1 worm cellular context compared by ENCODE assay signal in genomic region chrIV:14764719-14765173, ce11.
TF ChIP-seq lines count a peak whose summit lies in the region.

No protein-coding gene starts in this region.

TF ChIP-seq in whole organism, young adult, 124 proteins besides CTCF, POLR2A, EP300 and RAD21 (continued from another document):
- TF ChIP-seq ets-4 (GFP tag; optimal IDR thresholded peaks at IDR 0.05; lab: Kevin White, UChicago) (no peak), tbx-9 (tag; optimal IDR thresholded peaks at IDR 0.05; lab: Kevin White, UChicago; ENCODE audit: borderline replicate concordance) (no peak), madf-6 (GFP tag; IDR thresholded peaks at IDR 0.05; lab: Robert Waterston, UW) (peak; percentile 100), ccch-3 (GFP tag; optimal IDR thresholded peaks at IDR 0.05; lab: Kevin White, UChicago) (no peak), hmg-1.2 (GFP tag; IDR thresholded peaks at IDR 0.05; lab: Robert Waterston, UW) (peak; percentile 97), D2030.7 (GFP tag; IDR thresholded peaks at IDR 0.05; lab: Robert Waterston, UW) (peak; percentile 98), zfh-2 (GFP tag; conservative IDR thresholded peaks at IDR 0.05; lab: Robert Waterston, UW) (peak; percentile 67), Y95B8A.8 (GFP tag; IDR thresholded peaks at IDR 0.05; lab: Robert Waterston, UW) (0 out of 2 replicates have a peak, but pooled peaks have one; percentile 47), ekl-4 (GFP tag; IDR thresholded peaks at IDR 0.05; lab: Robert Waterston, UW) (peak; percentile 71), F23B12.7 (tag; optimal IDR thresholded peaks at IDR 0.05; lab: Kevin White, UChicago; ENCODE audit: insufficient read depth) (peak; percentile 38), mes-4 (tag; optimal IDR thresholded peaks at IDR 0.05; lab: Kevin White, UChicago) (no peak), hsf-1 (GFP tag; IDR thresholded peaks at IDR 0.05; lab: Robert Waterston, UW) (peak; percentile 57), rcor-1 (GFP tag; IDR thresholded peaks at IDR 0.05; lab: Robert Waterston, UW) (peak; percentile 88), ceh-27 (GFP tag; optimal IDR thresholded peaks at IDR 0.05; lab: Kevin White, UChicago) (peak; percentile 27), sdz-38 (tag; optimal IDR thresholded peaks at IDR 0.05; lab: Kevin White, UChicago) (no peak), lin-54 (GFP tag; optimal IDR thresholded peaks at IDR 0.05; lab: Kevin White, UChicago) (peak; percentile 70), F39B2.1 (GFP tag; IDR thresholded peaks at IDR 0.05; lab: Robert Waterston, UW) (0 out of 2 replicates have a peak, but pooled peaks have one; percentile 14), snpc-4 (GFP tag; optimal IDR thresholded peaks at IDR 0.05; lab: Kevin White, UChicago) (peak; percentile 97), snpc-4 (tag; optimal IDR thresholded peaks at IDR 0.05; lab: Kevin White, UChicago) (peak; percentile 95 to 99 (median 98)), chd-7 (tag; optimal IDR thresholded peaks at IDR 0.05; lab: Kevin White, UChicago) (no peak), madf-10 (tag; optimal IDR thresholded peaks at IDR 0.05; lab: Kevin White, UChicago) (no peak), Y67H2A.10 (GFP tag; conservative IDR thresholded peaks at IDR 0.05; lab: Robert Waterston, UW) (0 out of 2 replicates have a peak, but pooled peaks have one; percentile 32), unc-130 (GFP tag; optimal IDR thresholded peaks at IDR 0.05; lab: Kevin White, UChicago) (peak; percentile 27), nhr-27 (tag; optimal IDR thresholded peaks at IDR 0.05; lab: Kevin White, UChicago) (no peak), athp-1 (tag; optimal IDR thresholded peaks at IDR 0.05; lab: Kevin White, UChicago) (peak; percentile 21), ztf-26 (tag; optimal IDR thresholded peaks at IDR 0.05; lab: Kevin White, UChicago) (no peak), F55B11.4 (tag; optimal IDR thresholded peaks at IDR 0.05; lab: Kevin White, UChicago; ENCODE audit: borderline replicate concordance, insufficient read depth) (no peak), attf-5 (GFP tag; optimal IDR thresholded peaks at IDR 0.05; lab: Kevin White, UChicago) (no peak), K11D2.4 (GFP tag; IDR thresholded peaks at IDR 0.05; lab: Robert Waterston, UW) (0 out of 2 replicates have a peak, but pooled peaks have one; percentile 43), tlf-1 (GFP tag; optimal IDR thresholded peaks at IDR 0.05; lab: Kevin White, UChicago) (peak; percentile 13), aptf-2 (GFP tag; conservative IDR thresholded peaks at IDR 0.05; lab: Robert Waterston, UW) (peak; percentile 52; the same call in 1 of the 2 replicates), lsy-27 (tag; optimal IDR thresholded peaks at IDR 0.05; lab: Kevin White, UChicago; ENCODE audit: borderline replicate concordance, insufficient read depth) (peak; percentile 42), T26A5.8 (tag; optimal IDR thresholded peaks at IDR 0.05; lab: Kevin White, UChicago) (no peak), pha-4 (tag; optimal IDR thresholded peaks at IDR 0.05; lab: Kevin White, UChicago) (no peak), Y79H2A.3 (GFP tag; conservative IDR thresholded peaks at IDR 0.05; lab: Robert Waterston, UW) (0 out of 2 replicates have a peak, but pooled peaks have one; percentile 12), xnd-1 (tag; optimal IDR thresholded peaks at IDR 0.05; lab: Kevin White, UChicago) (peak; percentile 98), attf-3 (GFP tag; conservative IDR thresholded peaks at IDR 0.05; lab: Robert Waterston, UW) (peak; percentile 44), sea-2 (GFP tag; IDR thresholded peaks at IDR 0.05; lab: Robert Waterston, UW) (0 out of 2 replicates have a peak, but pooled peaks have one; percentile 49), snpc-1.3 (tag; optimal IDR thresholded peaks at IDR 0.05; lab: Kevin White, UChicago; ENCODE audit: insufficient read depth) (peak; percentile 95), nhr-179 (tag; optimal IDR thresholded peaks at IDR 0.05; lab: Kevin White, UChicago) (no peak), F57A8.1 (GFP tag; optimal IDR thresholded peaks at IDR 0.05; lab: Kevin White, UChicago) (no peak), sptf-2 (GFP tag; optimal IDR thresholded peaks at IDR 0.05; lab: Kevin White, UChicago) (no peak), atf-7 (tag; optimal IDR thresholded peaks at IDR 0.05; lab: Kevin White, UChicago) (no peak), lin-26 (GFP tag; IDR thresholded peaks at IDR 0.05; lab: Robert Waterston, UW) (peak; percentile 88; the same call in 1 of the 2 replicates), lsl-1 (GFP tag; optimal IDR thresholded peaks at IDR 0.05; lab: Kevin White, UChicago) (peak; percentile 96), Y53G8AR.9 (GFP tag; conservative IDR thresholded peaks at IDR 0.05; lab: Robert Waterston, UW) (peak; percentile 71), rec-8 (tag; optimal IDR thresholded peaks at IDR 0.05; lab: Kevin White, UChicago) (no peak), Y56A3A.18 (GFP tag; IDR thresholded peaks at IDR 0.05; lab: Robert Waterston, UW) (0 out of 2 replicates have a peak, but pooled peaks have one; percentile 26), ceh-58 (GFP tag; IDR thresholded peaks at IDR 0.05; lab: Robert Waterston, UW) (no peak), attf-6 (GFP tag; IDR thresholded peaks at IDR 0.05; lab: Robert Waterston, UW) (peak; percentile 100), madf-8 (GFP tag; conservative IDR thresholded peaks at IDR 0.05; lab: Robert Waterston, UW) (peak; percentile 99), aptf-3 (GFP tag; IDR thresholded peaks at IDR 0.05; lab: Robert Waterston, UW) (no peak), egrh-3 (GFP tag; IDR thresholded peaks at IDR 0.05; lab: Robert Waterston, UW) (no peak), ama-1 (optimal IDR thresholded peaks at IDR 0.05; lab: Kevin White, UChicago) (no peak), ama-1 (GFP tag; optimal IDR thresholded peaks at IDR 0.05; lab: Kevin White, UChicago) (peak in 1 of 2 experiments; percentile 41), hlh-26 (GFP tag; conservative IDR thresholded peaks at IDR 0.05; lab: Robert Waterston, UW) (no peak), T07F8.4 (tag; optimal IDR thresholded peaks at IDR 0.05; lab: Kevin White, UChicago) (no peak), let-607 (tag; optimal IDR thresholded peaks at IDR 0.05; lab: Kevin White, UChicago) (no peak), K12H6.12 (tag; optimal IDR thresholded peaks at IDR 0.05; lab: Kevin White, UChicago) (no peak), efl-1 (GFP tag; optimal IDR thresholded peaks at IDR 0.05; lab: Kevin White, UChicago) (peak; percentile 25), nhr-90 (tag; optimal IDR thresholded peaks at IDR 0.05; lab: Kevin White, UChicago) (no peak), gei-17 (GFP tag; optimal IDR thresholded peaks at IDR 0.05; lab: Kevin White, UChicago) (no peak), B0336.3 (GFP tag; IDR thresholded peaks at IDR 0.05; lab: Robert Waterston, UW) (peak; percentile 91), F22D6.2 (tag; optimal IDR thresholded peaks at IDR 0.05; lab: Kevin White, UChicago) (no peak), cebp-2 (GFP tag; IDR thresholded peaks at IDR 0.05; lab: Robert Waterston, UW) (no peak), ztf-3 (GFP tag; optimal IDR thresholded peaks at IDR 0.05; lab: Kevin White, UChicago) (no peak), C06A6.2 (GFP tag; conservative IDR thresholded peaks at IDR 0.05; lab: Robert Waterston, UW) (no peak), mcd-1 (GFP tag; IDR thresholded peaks at IDR 0.05; lab: Robert Waterston, UW) (peak; percentile 76), Y53F4B.3 (GFP tag; IDR thresholded peaks at IDR 0.05; lab: Robert Waterston, UW) (peak; percentile 72), somi-1 (GFP tag; optimal IDR thresholded peaks at IDR 0.05; lab: Kevin White, UChicago) (no peak), cebp-1 (GFP tag; IDR thresholded peaks at IDR 0.05; lab: Robert Waterston, UW) (no peak), cebp-1 (tag; optimal IDR thresholded peaks at IDR 0.05; lab: Kevin White, UChicago) (no peak), egl-18 (GFP tag; IDR thresholded peaks at IDR 0.05; lab: Robert Waterston, UW) (no peak), fkh-3 (tag; optimal IDR thresholded peaks at IDR 0.05; lab: Kevin White, UChicago) (no peak), B0019.2 (GFP tag; conservative IDR thresholded peaks at IDR 0.05; lab: Robert Waterston, UW) (0 out of 2 replicates have a peak, but pooled peaks have one; percentile 1), nhr-80 (tag; optimal IDR thresholded peaks at IDR 0.05; lab: Kevin White, UChicago) (no peak), mxl-1 (tag; optimal IDR thresholded peaks at IDR 0.05; lab: Kevin White, UChicago) (no peak), F57C9.4 (tag; optimal IDR thresholded peaks at IDR 0.05; lab: Kevin White, UChicago) (no peak)
